Fruit fly (Drosophila melanogaster) whole organism, embryonic: ENCODE results near the gene qm.

ENCODE experiments used
- ATbp ChIP-seq: fragments of 200-800 bp; sonication (Bioruptor generic); optimal IDR thresholded peaks from 2 replicates; lab custom pipeline; 2017; ENCODE audit warnings: missing biosample characterization, mild to moderate bottlenecking, missing genetic modification characterization, missing genetic modification reagents
- Adf1 ChIP-seq: fragments of 200-800 bp; sonication (Bioruptor generic); IDR thresholded peaks from 2 replicates; pipeline ENCODE4 v1.3.6; 2022; ENCODE audit warnings: missing biosample characterization, missing genetic modification characterization
- Atf6 ChIP-seq: fragments of 200-800 bp; sonication (Bioruptor generic); IDR thresholded peaks from 2 replicates; pipeline ENCODE4 v1.3.6; 2022; ENCODE audit warnings: missing biosample characterization, missing genetic modification characterization
- CG10267 ChIP-seq: fragments of 200-800 bp; sonication (Bioruptor generic); optimal IDR thresholded peaks from 2 replicates; lab custom pipeline; 2018; ENCODE audit warnings: missing biosample characterization, mild to moderate bottlenecking, missing genetic modification characterization, moderate library complexity
- CG12299 ChIP-seq: fragments of 200-800 bp; sonication (Bioruptor generic); optimal IDR thresholded peaks from 2 replicates; lab custom pipeline; 2018; ENCODE audit warnings: missing biosample characterization, mild to moderate bottlenecking, missing genetic modification characterization
- CG12769 ChIP-seq: fragments of 200-800 bp; sonication (Bioruptor generic); optimal IDR thresholded peaks from 2 replicates; lab custom pipeline; 2019; ENCODE audit warnings: missing biosample characterization, mild to moderate bottlenecking, missing genetic modification characterization, moderate library complexity
- CG14441 ChIP-seq: fragments of 200-800 bp; sonication (Bioruptor generic); IDR thresholded peaks from 2 replicates; pipeline ENCODE4 v1.3.6; 2022; ENCODE audit warnings: missing biosample characterization, missing genetic modification characterization
- CG15479 ChIP-seq: fragments of 200-800 bp; sonication (Bioruptor generic); optimal IDR thresholded peaks from 3 replicates; lab custom pipeline; 2019; ENCODE audit warnings: missing biosample characterization, mild to moderate bottlenecking, missing genetic modification characterization, moderate library complexity
- CG1602 ChIP-seq: fragments of 200-800 bp; sonication (Bioruptor generic); optimal IDR thresholded peaks from 3 replicates; lab custom pipeline; 2016; ENCODE audit warnings: missing biosample characterization, missing genetic modification characterization
- CG16813 ChIP-seq: fragments of 200-800 bp; sonication (Bioruptor generic); IDR thresholded peaks from 3 replicates; pipeline ENCODE4 v1.3.6; 2022; ENCODE audit warnings: missing biosample characterization, missing genetic modification characterization; ENCODE audit not compliant: partially characterized antibody
- CG17361 ChIP-seq: fragments of 200-800 bp; sonication (Bioruptor generic); IDR thresholded peaks from 3 replicates; pipeline ENCODE4 v1.3.6; 2022; ENCODE audit warnings: missing biosample characterization, missing genetic modification characterization
- CG18262 ChIP-seq: fragments of 200-800 bp; optimal IDR thresholded peaks from 3 replicates; lab custom pipeline; 2019; ENCODE audit warnings: missing biosample characterization, mild to moderate bottlenecking, missing genetic modification characterization, moderate library complexity
- CG1832 ChIP-seq: fragments of 200-800 bp; sonication (Bioruptor generic); optimal IDR thresholded peaks from 2 replicates; lab custom pipeline; 2017; ENCODE audit warnings: missing biosample characterization, mild to moderate bottlenecking, missing genetic modification characterization, inconsistent platforms
- CG18476 ChIP-seq: fragments of 200-800 bp; sonication (Bioruptor generic); optimal IDR thresholded peaks from 2 replicates; lab custom pipeline; 2016; ENCODE audit warnings: missing biosample characterization, mild to moderate bottlenecking, missing genetic modification characterization
- CG18599 ChIP-seq: fragments of 200-800 bp; sonication (Bioruptor generic); optimal IDR thresholded peaks from 3 replicates; lab custom pipeline; 2017; ENCODE audit warnings: missing biosample characterization, missing genetic modification characterization, mild to moderate bottlenecking, moderate library complexity, missing genetic modification reagents
- CG30431 ChIP-seq: fragments of 200-800 bp; sonication (Bioruptor generic); optimal IDR thresholded peaks from 2 replicates; lab custom pipeline; 2017; ENCODE audit warnings: missing biosample characterization, missing genetic modification characterization
- CG3163 ChIP-seq: fragments of 200-800 bp; sonication (Bioruptor generic); optimal IDR thresholded peaks from 3 replicates; lab custom pipeline; 2016; ENCODE audit warnings: missing biosample characterization, missing genetic modification characterization
- CG3847 ChIP-seq: fragments of 200-800 bp; sonication (Bioruptor generic); IDR thresholded peaks from 2 replicates; pipeline ENCODE4 v1.3.6; 2022; ENCODE audit warnings: missing biosample characterization, missing genetic modification characterization
- CG4328 ChIP-seq: fragments of 200-800 bp; sonication (Bioruptor generic); optimal IDR thresholded peaks from 3 replicates; lab custom pipeline; 2017; ENCODE audit warnings: missing biosample characterization, missing genetic modification reagents, missing genetic modification characterization
- CG6175 ChIP-seq: fragments of 200-800 bp; sonication (Bioruptor generic); IDR thresholded peaks from 3 replicates; pipeline ENCODE4 v1.3.6; 2022; ENCODE audit warnings: missing biosample characterization, missing genetic modification characterization
- CG6654 ChIP-seq: fragments of 200-800 bp; sonication (Bioruptor generic); optimal IDR thresholded peaks from 2 replicates; lab custom pipeline; 2017; ENCODE audit warnings: missing biosample characterization, mild to moderate bottlenecking, missing genetic modification characterization
- CG8924 ChIP-seq: fragments of 200-800 bp; optimal IDR thresholded peaks from 3 replicates; lab custom pipeline; 2019; ENCODE audit warnings: missing biosample characterization, mild to moderate bottlenecking, missing genetic modification characterization, moderate library complexity
- CG9437 ChIP-seq: fragments of 200-800 bp; sonication (Bioruptor generic); optimal IDR thresholded peaks from 2 replicates; lab custom pipeline; 2018; ENCODE audit warnings: missing biosample characterization, mild to moderate bottlenecking, missing genetic modification characterization
- CG9797 ChIP-seq: fragments of 200-800 bp; sonication (Bioruptor generic); optimal IDR thresholded peaks from 3 replicates; lab custom pipeline; 2018; ENCODE audit warnings: missing biosample characterization, mild to moderate bottlenecking, missing genetic modification characterization
- CG9932 ChIP-seq: fragments of 200-800 bp; sonication (Bioruptor generic); IDR thresholded peaks from 2 replicates; pipeline ENCODE4 v1.3.6; 2022; ENCODE audit warnings: missing biosample characterization, missing genetic modification characterization
- ERR ChIP-seq: fragments of 200-800 bp; sonication (Bioruptor generic); optimal IDR thresholded peaks from 2 replicates; lab custom pipeline; 2016; ENCODE audit warnings: missing biosample characterization, missing genetic modification characterization
- GATAe ChIP-seq: fragments of 200-800 bp; sonication (Bioruptor generic); conservative IDR thresholded peaks from 2 replicates; pipeline ENCODE4 v1.3.6; 2022; ENCODE audit warnings: missing biosample characterization, missing genetic modification characterization
- H2.0 ChIP-seq: fragments of 200-800 bp; sonication (Bioruptor generic); IDR thresholded peaks from 2 replicates; pipeline ENCODE4 v1.3.6; 2022; ENCODE audit warnings: missing biosample characterization, missing genetic modification characterization
- Hr3 ChIP-seq: fragments of 200-800 bp; sonication (Bioruptor generic); optimal IDR thresholded peaks from 3 replicates; lab custom pipeline; 2016; ENCODE audit warnings: missing biosample characterization, missing genetic modification characterization
- Mrtf ChIP-seq: fragments of 200-800 bp; sonication (Bioruptor generic); IDR thresholded peaks from 3 replicates; pipeline ENCODE4 v1.3.6; 2022; ENCODE audit warnings: missing biosample characterization, missing genetic modification characterization
- Nf-YB ChIP-seq: fragments of 200-800 bp; sonication (Bioruptor generic); optimal IDR thresholded peaks from 3 replicates; lab custom pipeline; 2019; ENCODE audit warnings: missing biosample characterization, mild to moderate bottlenecking, missing genetic modification characterization, moderate library complexity
- Spps ChIP-seq: fragments of 200-800 bp; sonication (Bioruptor generic); optimal IDR thresholded peaks from 2 replicates; lab custom pipeline; 2018; ENCODE audit warnings: missing biosample characterization, mild to moderate bottlenecking, missing genetic modification characterization
- Ssrp ChIP-seq: fragments of 200-800 bp; sonication (Bioruptor generic); optimal IDR thresholded peaks from 2 replicates; lab custom pipeline; 2018; ENCODE audit warnings: missing biosample characterization, mild to moderate bottlenecking, missing genetic modification characterization, moderate library complexity
- Vsx1 ChIP-seq: fragments of 200-800 bp; sonication (Bioruptor generic); optimal IDR thresholded peaks from 2 replicates; lab custom pipeline; 2017; ENCODE audit warnings: missing biosample characterization, mild to moderate bottlenecking, missing genetic modification characterization, missing genetic modification reagents
- YL-1 ChIP-seq: fragments of 200-800 bp; sonication (Bioruptor generic); optimal IDR thresholded peaks from 3 replicates; lab custom pipeline; 2017; ENCODE audit warnings: missing biosample characterization, mild to moderate bottlenecking, missing genetic modification characterization
- dm ChIP-seq: fragments of 200-800 bp; sonication (Bioruptor generic); optimal IDR thresholded peaks from 3 replicates; lab custom pipeline; 2016; ENCODE audit warnings: missing biosample characterization, missing genetic modification characterization
- gfzf ChIP-seq: fragments of 200-800 bp; sonication (Bioruptor generic); optimal IDR thresholded peaks from 2 replicates; lab custom pipeline; 2016; ENCODE audit warnings: missing biosample characterization, mild to moderate bottlenecking, missing genetic modification characterization, moderate library complexity
- grn ChIP-seq: fragments of 200-800 bp; sonication (Bioruptor generic); optimal IDR thresholded peaks from 3 replicates; lab custom pipeline; 2017; ENCODE audit warnings: missing biosample characterization, missing genetic modification characterization
- gro ChIP-seq: fragments of 200-800 bp; sonication (Bioruptor generic); optimal IDR thresholded peaks from 2 replicates; lab custom pipeline; 2016; ENCODE audit warnings: missing biosample characterization, missing genetic modification characterization
- hb ChIP-seq: fragments of 200-800 bp; sonication (Bioruptor generic); IDR thresholded peaks from 3 replicates; pipeline ENCODE4 v1.3.6; 2022; ENCODE audit warnings: missing biosample characterization, missing genetic modification characterization; ENCODE audit not compliant: partially characterized antibody
- jumu ChIP-seq: fragments of 200-800 bp; sonication (Bioruptor generic); optimal IDR thresholded peaks from 3 replicates; lab custom pipeline; 2016; ENCODE audit warnings: missing biosample characterization, missing genetic modification characterization
- kah ChIP-seq: fragments of 200-800 bp; sonication (Bioruptor generic); optimal IDR thresholded peaks from 2 replicates; lab custom pipeline; 2018; ENCODE audit warnings: missing biosample characterization, mild to moderate bottlenecking, missing genetic modification characterization
- luna ChIP-seq: fragments of 200-800 bp; sonication (Bioruptor generic); optimal IDR thresholded peaks from 2 replicates; lab custom pipeline; 2016; ENCODE audit warnings: missing biosample characterization, missing genetic modification characterization
- psq ChIP-seq: fragments of 200-800 bp; sonication (Bioruptor generic); optimal IDR thresholded peaks from 2 replicates; lab custom pipeline; 2017; ENCODE audit warnings: missing biosample characterization, missing genetic modification characterization
- ranshi ChIP-seq: fragments of 200-800 bp; sonication (Bioruptor generic); IDR thresholded peaks from 2 replicates; pipeline ENCODE4 v1.3.6; 2022; ENCODE audit warnings: missing biosample characterization, missing genetic modification characterization
- sim ChIP-seq: fragments of 200-800 bp; sonication (Bioruptor generic); IDR thresholded peaks from 2 replicates; pipeline ENCODE4 v1.3.6; 2022; ENCODE audit warnings: missing biosample characterization, missing genetic modification characterization
- slou ChIP-seq: fragments of 200-800 bp; sonication (Bioruptor generic); optimal IDR thresholded peaks from 3 replicates; lab custom pipeline; 2016; ENCODE audit warnings: missing biosample characterization, missing genetic modification characterization
- so ChIP-seq: fragments of 200-800 bp; sonication (Bioruptor generic); IDR thresholded peaks from 3 replicates; pipeline ENCODE4 v1.3.6; 2022; ENCODE audit warnings: missing biosample characterization, missing genetic modification characterization
- sr ChIP-seq: fragments of 200-800 bp; sonication (Bioruptor generic); IDR thresholded peaks from 3 replicates; pipeline ENCODE4 v1.3.6; 2022; ENCODE audit warnings: missing biosample characterization, missing genetic modification characterization
- tup ChIP-seq: fragments of 200-800 bp; sonication (Bioruptor generic); optimal IDR thresholded peaks from 2 replicates; lab custom pipeline; 2016; ENCODE audit warnings: missing biosample characterization, mild to moderate bottlenecking, missing genetic modification characterization, moderate library complexity
- usp ChIP-seq: fragments of >200 bp; optimal IDR thresholded peaks from 2 replicates; lab custom pipeline; 2017; ENCODE audit warnings: missing biosample characterization, missing genetic modification characterization
- zfh1 ChIP-seq: fragments of 200-800 bp; sonication (Bioruptor generic); IDR thresholded peaks from 3 replicates; pipeline ENCODE4 v1.3.6; 2022; ENCODE audit warnings: missing biosample characterization, missing genetic modification characterization

qm gene

DNA sequence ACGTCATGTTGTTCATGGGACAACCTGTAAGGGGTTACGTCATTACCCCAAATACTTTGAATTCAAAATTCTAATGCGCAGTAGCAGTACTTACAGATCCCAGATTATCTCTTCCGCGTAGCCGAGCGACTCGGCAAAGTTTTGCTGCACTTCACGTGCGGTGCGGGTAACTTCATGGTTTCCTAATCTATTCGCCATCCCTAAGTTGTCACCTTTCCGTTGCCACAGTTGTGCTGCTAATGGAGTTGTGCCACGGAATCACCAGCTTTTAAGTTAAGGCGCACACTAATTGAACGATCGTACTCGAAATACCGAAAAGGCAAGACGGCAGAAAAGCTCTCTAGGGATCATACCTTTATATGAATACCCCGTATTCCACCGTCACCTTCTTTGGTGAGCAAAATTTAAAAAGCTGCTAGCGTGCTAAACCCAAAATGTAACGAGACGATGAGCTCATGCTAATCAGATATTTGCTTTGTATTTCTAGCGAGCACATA, 11.8 kb downstream of the qm start, which contains the start of gene pst (continued):
- TF ChIP-seq Ssrp (no peak), CG8924 (no peak), Spps (no peak), CG14441 (GFP tag; lab: Robert Waterston, UW) (no peak), hb (GFP tag; lab: Robert Waterston, UW) (no peak), gro (GFP tag; lab: Kevin White, UChicago) (peak; percentile 8), CG3163 (GFP tag; lab: Kevin White, UChicago) (no peak), dm (GFP tag; lab: Kevin White, UChicago) (no peak), ranshi (GFP tag; lab: Robert Waterston, UW) (peak; percentile 11; the same call in 1 of the 2 replicates), GATAe (GFP tag; lab: Robert Waterston, UW) (no peak), CG18262 (tag; lab: Kevin White, UChicago) (no peak), CG9437 (no peak), slou (no peak), tup (GFP tag; lab: Kevin White, UChicago) (no peak), CG18599 (GFP tag; lab: Kevin White, UChicago) (no peak), CG18476 (no peak), CG6654 (GFP tag; lab: Kevin White, UChicago) (no peak), CG30431 (no peak), Adf1 (peak; percentile 24; the same call in 1 of the 2 replicates), CG9797 (GFP tag; lab: Kevin White, UChicago) (no peak), Hr3 (GFP tag; lab: Kevin White, UChicago) (no peak), Vsx1 (GFP tag; lab: Kevin White, UChicago) (peak; percentile 64), CG1832 (no peak), sr (no peak), jumu (GFP tag; lab: Kevin White, UChicago) (no peak), CG10267 (no peak), Nf-YB (no peak), CG1602 (GFP tag; lab: Kevin White, UChicago) (no peak), grn (GFP tag; lab: Kevin White, UChicago) (no peak), CG15479 (GFP tag; lab: Kevin White, UChicago) (no peak), CG4328 (GFP tag; lab: Kevin White, UChicago) (no peak), CG6175 (no peak), Atf6 (GFP tag; lab: Robert Waterston, UW) (peak; percentile 66), CG12299 (no peak), psq (no peak), YL-1 (GFP tag; lab: Kevin White, UChicago) (no peak), ATbp (GFP tag; lab: Kevin White, UChicago) (no peak), zfh1 (GFP tag; lab: Robert Waterston, UW) (no peak), CG9932 (GFP tag; lab: Robert Waterston, UW) (no peak), ERR (GFP tag; lab: Kevin White, UChicago) (no peak), usp (no peak), CG17361 (GFP tag; lab: Robert Waterston, UW) (no peak), CG16813 (GFP tag; lab: Robert Waterston, UW) (no peak), gfzf (peak; percentile 70), sim (GFP tag; lab: Robert Waterston, UW) (no peak), CG3847 (GFP tag; lab: Robert Waterston, UW) (no peak), so (GFP tag; lab: Robert Waterston, UW) (no peak; the same call in 2 of the 3 replicates), H2.0 (0 out of 2 replicates have a peak, but pooled peaks have one; percentile 25), kah (no peak), Mrtf (no peak), luna (GFP tag; lab: Kevin White, UChicago) (no peak), CG12769 (tag; lab: Kevin White, UChicago) (peak; percentile 74)
